Worm (Caenorhabditis elegans): ENCODE measurements around the gene K01D12.15.

DNA sequence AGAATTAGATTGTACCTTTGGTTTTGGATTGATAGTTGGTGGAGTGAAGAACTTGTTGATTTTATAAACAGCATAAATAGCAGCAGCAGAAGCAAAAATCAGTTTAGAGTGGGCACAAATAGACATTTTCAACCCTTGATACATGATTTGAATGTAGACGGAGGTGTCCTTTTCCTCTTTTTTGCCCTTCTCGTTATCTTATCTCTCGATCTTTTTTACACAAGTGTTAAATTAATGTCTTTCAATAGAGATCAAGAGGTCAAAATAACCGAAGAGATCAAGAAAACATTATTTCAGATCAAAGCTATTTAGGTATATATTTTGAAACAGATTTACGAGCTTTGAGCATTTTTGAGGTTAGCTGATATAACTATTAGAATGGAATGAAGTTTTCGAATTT, 25.7 kb downstream of the K01D12.15 start, which contains the start of gene cdr-7:
- TF ChIP-seq fkh-10 (GFP tag; optimal IDR thresholded peaks at IDR 0.05) (no peak), aly-2 (tag; optimal IDR thresholded peaks at IDR 0.05) (no peak), jun-1 (tag; optimal IDR thresholded peaks at IDR 0.05) (no peak), ceh-16 (tag; optimal IDR thresholded peaks at IDR 0.05) (no peak), snpc-4 (tag; optimal IDR thresholded peaks at IDR 0.05) (no peak), pha-4 (tag; optimal IDR thresholded peaks at IDR 0.05) (no peak), daf-12 (tag; optimal IDR thresholded peaks at IDR 0.05) (no peak), ztf-11 (tag; optimal IDR thresholded peaks at IDR 0.05) (no peak), nhr-76 (tag; optimal IDR thresholded peaks at IDR 0.05) (no peak)
